Worm (Caenorhabditis elegans) whole organism, midembryonic: ENCODE measurements around the gene hlh-27.
A peak's percentile ranks its signal among the peaks of the same experiment; 100 is the strongest.

Experiments
- T22C8.4 ChIP-seq: fragments of 200-800 bp; sonication (Bioruptor generic); IDR thresholded peaks from 2 replicates; pipeline ENCODE4 v1.3.6; 2022; ENCODE audit warnings: missing genetic modification characterization, missing compliant biosample characterization
- cog-1 ChIP-seq: sonication (generic microtip); optimal IDR thresholded peaks from 2 replicates; lab custom pipeline; 2016; ENCODE audit warnings: missing genetic modification characterization, missing compliant biosample characterization
- flt-1 ChIP-seq: fragments of 200-800 bp; sonication (Bioruptor generic); IDR thresholded peaks from 2 replicates; pipeline ENCODE4 v1.3.6; 2022; ENCODE audit warnings: missing genetic modification characterization, missing compliant biosample characterization
- klf-2 ChIP-seq: fragments of 200-800 bp; sonication (Bioruptor generic); conservative IDR thresholded peaks from 2 replicates; pipeline ENCODE4 v1.3.6; 2022; ENCODE audit warnings: missing genetic modification reagents, missing genetic modification characterization, missing compliant biosample characterization
- med-1 ChIP-seq: sonication (generic microtip); optimal IDR thresholded peaks from 2 replicates; lab custom pipeline; 2017; ENCODE audit warnings: missing genetic modification characterization, mild to moderate bottlenecking, missing compliant biosample characterization, antibody characterized with exemption, missing genetic modification reagents; ENCODE audit not compliant: insufficient read depth
- ref-1 ChIP-seq: fragments of 200-800 bp; sonication (Bioruptor generic); conservative IDR thresholded peaks from 2 replicates; pipeline ENCODE4 v1.3.6; 2022; ENCODE audit warnings: missing genetic modification reagents, missing genetic modification characterization, missing compliant biosample characterization
- tab-1 ChIP-seq: fragments of 200-800 bp; sonication (Bioruptor generic); IDR thresholded peaks from 2 replicates; pipeline ENCODE4 v1.3.6; 2022; ENCODE audit warnings: missing genetic modification characterization, missing compliant biosample characterization
- ztf-23 ChIP-seq: fragments of 200-800 bp; sonication (Bioruptor generic); IDR thresholded peaks from 2 replicates; pipeline ENCODE4 v1.3.6; 2022; ENCODE audit warnings: missing genetic modification reagents, missing genetic modification characterization, missing compliant biosample characterization
- ztf-29 ChIP-seq: fragments of 200-800 bp; sonication (Bioruptor generic); IDR thresholded peaks from 2 replicates; pipeline ENCODE4 v1.3.6; 2022; ENCODE audit warnings: missing genetic modification reagents, missing genetic modification characterization, missing compliant biosample characterization

The hlh-27 gene

DNA sequence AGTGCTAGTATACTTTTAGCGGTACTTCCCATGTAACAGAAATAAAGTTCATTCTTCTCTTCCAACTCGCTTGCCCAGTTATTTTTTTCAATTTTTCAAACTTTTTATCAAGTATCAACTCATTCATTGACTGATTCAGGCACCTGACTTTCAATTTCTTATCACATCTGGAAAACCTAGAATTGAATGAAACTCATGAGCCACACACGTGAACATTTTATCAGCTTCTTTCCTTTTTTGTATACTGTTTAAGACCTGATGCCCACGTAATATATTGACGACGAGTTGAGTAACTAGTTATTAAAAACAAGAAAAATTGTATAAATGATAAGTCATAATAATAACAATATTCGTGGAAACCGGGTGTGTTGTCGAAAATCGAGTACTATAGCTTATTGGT lies 13.5 kb upstream of the hlh-27 start:
- TF ChIP-seq flt-1 (GFP tag; lab: Robert Waterston, UW), result no peak
- TF ChIP-seq med-1 (GFP tag; lab: Kevin White, UChicago), result no peak
- no peak for TF ChIP-seq ztf-23 (GFP tag; lab: Robert Waterston, UW)
- TF ChIP-seq ref-1 (GFP tag; lab: Robert Waterston, UW), result no peak
- no peak for TF ChIP-seq ztf-29 (GFP tag; lab: Robert Waterston, UW)
- TF ChIP-seq tab-1 (GFP tag; lab: Robert Waterston, UW), result no peak
- no peak for TF ChIP-seq klf-2
- no peak for TF ChIP-seq cog-1 (tag; lab: Kevin White, UChicago)
- TF ChIP-seq T22C8.4 (GFP tag; lab: Robert Waterston, UW), result no peak

DNA sequence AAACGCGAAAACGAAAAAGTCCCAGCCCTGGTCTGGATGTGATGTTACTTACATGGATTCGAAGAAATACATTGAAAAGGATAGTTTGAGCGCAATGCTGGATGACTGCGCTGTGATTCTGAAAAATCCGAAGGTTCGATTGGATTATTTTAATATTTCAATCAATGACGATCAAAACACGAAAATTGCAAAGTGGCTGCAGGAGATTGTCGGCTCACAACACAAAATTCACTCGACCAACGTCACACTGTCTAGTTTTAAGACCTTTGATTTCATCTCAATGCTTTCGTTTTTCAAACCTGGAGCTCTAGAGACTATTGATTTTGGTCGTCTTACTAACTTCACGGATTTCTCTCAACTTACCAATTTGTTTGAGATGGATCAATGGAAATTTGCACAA lies 11.5 kb upstream of the hlh-27 start, which contains the start of gene C17C3.5:
C17C3.5 (plus strand) TSS at position 301 of the 400 bp plus-strand sequence.
- TF ChIP-seq ref-1 (GFP tag; lab: Robert Waterston, UW) (no peak), med-1 (GFP tag; lab: Kevin White, UChicago) (no peak), cog-1 (tag; lab: Kevin White, UChicago) (no peak), flt-1 (GFP tag; lab: Robert Waterston, UW) (no peak), ztf-23 (GFP tag; lab: Robert Waterston, UW) (no peak), ztf-29 (GFP tag; lab: Robert Waterston, UW) (no peak), klf-2 (no peak), T22C8.4 (GFP tag; lab: Robert Waterston, UW) (no peak), tab-1 (GFP tag; lab: Robert Waterston, UW) (no peak)

DNA sequence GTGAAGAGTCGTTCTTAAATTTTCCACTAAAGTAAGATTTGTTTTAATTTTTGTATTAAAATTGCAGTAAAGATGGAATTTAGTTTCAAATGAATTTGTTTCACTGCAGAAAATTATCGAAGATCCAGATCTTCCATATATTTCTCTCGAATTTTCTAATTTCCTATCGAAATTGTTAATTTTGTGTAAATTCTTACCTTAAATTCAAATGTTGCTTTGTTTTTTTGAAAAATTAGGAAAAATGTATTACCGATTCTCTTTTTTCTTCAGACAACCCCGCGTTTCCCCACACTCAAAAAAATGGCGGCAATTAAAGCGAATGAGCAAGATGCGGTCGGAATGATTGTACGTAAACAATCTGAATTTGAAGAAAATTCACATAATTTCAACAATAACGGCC lies 9.7 kb upstream of the hlh-27 start, which contains the start of gene C17C3.6:
C17C3.6 (plus strand) TSS at position 301 of the 400 bp plus-strand sequence.
- no peak for TF ChIP-seq T22C8.4 (GFP tag; lab: Robert Waterston, UW)
- no peak for TF ChIP-seq cog-1 (tag; lab: Kevin White, UChicago)
- no peak for TF ChIP-seq med-1 (GFP tag; lab: Kevin White, UChicago)
- no peak for TF ChIP-seq ref-1 (GFP tag; lab: Robert Waterston, UW)
- no peak for TF ChIP-seq flt-1 (GFP tag; lab: Robert Waterston, UW)
- TF ChIP-seq ztf-29 (GFP tag; lab: Robert Waterston, UW), result no peak
- TF ChIP-seq tab-1 (GFP tag; lab: Robert Waterston, UW), result no peak
- TF ChIP-seq ztf-23 (GFP tag; lab: Robert Waterston, UW), result no peak
- no peak for TF ChIP-seq klf-2

DNA sequence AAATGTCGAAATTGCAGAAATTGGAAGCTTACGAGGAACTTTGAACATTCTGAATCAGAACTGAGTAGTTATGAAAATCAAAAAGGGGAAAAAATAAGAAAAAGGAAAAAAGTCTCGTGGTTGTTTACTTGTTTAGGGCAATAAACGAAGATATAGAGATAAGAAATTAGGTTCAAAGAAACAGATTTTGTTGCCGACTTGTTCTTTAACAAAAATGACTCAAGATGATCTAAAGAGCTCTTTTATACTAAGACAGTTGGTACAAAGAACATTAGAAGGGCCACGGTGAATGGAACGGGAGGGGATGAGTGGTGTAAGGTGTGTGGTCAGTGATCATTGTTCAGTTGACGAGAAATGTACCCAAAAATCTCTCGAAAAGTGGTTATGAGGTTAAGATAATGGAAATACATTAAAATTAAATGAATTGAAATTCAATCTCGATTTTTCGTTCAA lies 7.5 kb upstream of the hlh-27 start, which contains the start of gene acdh-2:
acdh-2 (minus strand) TSS at position 51 of the 453 bp plus-strand sequence.
- TF ChIP-seq klf-2 (no peak), flt-1 (GFP tag; lab: Robert Waterston, UW) (no peak), med-1 (GFP tag; lab: Kevin White, UChicago) (no peak), ref-1 (GFP tag; lab: Robert Waterston, UW) (no peak), T22C8.4 (GFP tag; lab: Robert Waterston, UW) (no peak), ztf-23 (GFP tag; lab: Robert Waterston, UW) (no peak), ztf-29 (GFP tag; lab: Robert Waterston, UW) (no peak), cog-1 (tag; lab: Kevin White, UChicago) (no peak), tab-1 (GFP tag; lab: Robert Waterston, UW) (no peak)

DNA sequence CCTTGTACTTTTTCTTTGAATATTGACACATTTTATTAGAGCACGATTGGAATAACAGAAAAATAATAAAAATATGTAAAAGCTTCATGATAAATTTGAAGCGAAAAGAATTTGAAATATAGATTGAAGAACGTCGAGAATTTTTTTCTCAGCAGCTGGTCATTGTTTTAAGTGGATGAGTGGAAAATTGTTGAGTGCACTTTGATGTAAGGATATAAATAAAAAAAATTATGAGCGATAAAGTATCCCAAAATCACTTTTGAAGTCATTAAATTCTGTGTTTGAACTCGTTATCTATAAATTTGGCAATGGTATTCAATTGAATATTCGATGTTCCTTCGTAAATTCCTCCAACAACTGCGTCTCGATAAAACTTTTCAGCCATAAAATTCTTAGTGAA lies 4.8 kb upstream of the hlh-27 start, which contains the start of gene ins-13:
ins-13 (minus strand) TSS at position 101 of the 400 bp plus-strand sequence.
- TF ChIP-seq T22C8.4 (GFP tag; lab: Robert Waterston, UW) (no peak), cog-1 (tag; lab: Kevin White, UChicago) (no peak), klf-2 (no peak), ztf-29 (GFP tag; lab: Robert Waterston, UW) (no peak), med-1 (GFP tag; lab: Kevin White, UChicago) (no peak)

DNA sequence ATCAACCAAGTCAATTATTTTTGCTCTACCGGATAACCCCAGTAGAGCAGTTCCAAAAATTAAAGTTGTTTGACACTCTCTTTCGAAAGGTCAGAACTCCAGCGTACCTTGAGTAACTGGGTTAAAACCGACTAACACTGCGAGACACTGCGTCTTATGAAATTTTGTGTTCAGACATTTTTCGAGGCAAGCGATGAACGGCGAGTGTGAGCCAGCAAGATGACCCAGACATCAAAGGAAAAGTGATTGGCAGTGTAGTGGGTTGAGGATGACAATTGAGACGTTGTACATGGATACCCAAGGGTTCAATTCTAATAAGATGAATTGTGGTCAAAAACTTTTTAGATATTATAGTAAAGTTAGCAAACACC lies 4.1 kb upstream of the hlh-27 start:
- no peak for TF ChIP-seq klf-2
- TF ChIP-seq T22C8.4 (GFP tag; lab: Robert Waterston, UW), result no peak
- no peak for TF ChIP-seq ztf-23 (GFP tag; lab: Robert Waterston, UW)
- no peak for TF ChIP-seq cog-1 (tag; lab: Kevin White, UChicago)
- no peak for TF ChIP-seq med-1 (GFP tag; lab: Kevin White, UChicago)
- TF ChIP-seq tab-1 (GFP tag; lab: Robert Waterston, UW), result no peak
- TF ChIP-seq flt-1 (GFP tag; lab: Robert Waterston, UW), result no peak
- TF ChIP-seq ztf-29 (GFP tag; lab: Robert Waterston, UW), result no peak
- no peak for TF ChIP-seq ref-1 (GFP tag; lab: Robert Waterston, UW)

DNA sequence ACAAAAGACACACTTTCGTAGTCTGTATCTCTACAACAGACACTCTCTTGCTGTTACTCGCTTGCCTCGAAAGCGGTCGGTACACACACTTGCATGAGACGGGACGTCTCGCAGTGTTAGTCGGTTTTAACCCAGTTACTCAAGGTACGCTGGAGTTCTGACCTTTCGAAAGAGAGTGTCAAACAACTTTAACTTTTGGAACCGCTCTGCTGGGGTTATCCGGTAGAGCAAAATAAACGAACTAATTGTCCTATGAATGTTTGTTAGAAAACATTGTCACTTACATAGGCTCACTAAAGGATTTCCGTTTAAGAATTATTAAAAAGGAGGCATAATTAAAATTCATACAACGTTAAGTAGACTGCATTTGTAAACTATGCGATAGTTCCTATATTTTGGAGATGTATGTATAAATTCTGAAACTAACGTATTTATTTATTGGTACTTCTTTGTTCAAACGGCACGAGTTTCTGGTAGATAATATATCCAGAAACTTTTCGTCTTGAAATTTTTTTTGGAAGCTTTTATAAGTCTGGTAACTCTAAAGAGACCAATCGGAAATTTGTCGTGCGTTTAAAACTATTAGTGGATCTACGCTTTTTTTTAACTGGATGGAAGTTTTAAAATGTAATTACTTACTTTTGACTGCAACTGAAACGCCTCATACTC lies 3.6 kb upstream of the hlh-27 start:
- TF ChIP-seq med-1 (GFP tag; lab: Kevin White, UChicago), result peak; percentile 60
- TF ChIP-seq klf-2, result no peak; the same call in none of the 2 replicates
- TF ChIP-seq tab-1 (GFP tag; lab: Robert Waterston, UW), result peak; percentile 82
- TF ChIP-seq ref-1 (GFP tag; lab: Robert Waterston, UW), result peak; percentile 53; the same call in 1 of the 2 replicates
- TF ChIP-seq ztf-29 (GFP tag; lab: Robert Waterston, UW), result 0 out of 2 replicates have a peak, but pooled peaks have one; percentile 40
- peak; percentile 84 for TF ChIP-seq ztf-23 (GFP tag; lab: Robert Waterston, UW)
- TF ChIP-seq T22C8.4 (GFP tag; lab: Robert Waterston, UW), result peak; percentile 64
- TF ChIP-seq flt-1 (GFP tag; lab: Robert Waterston, UW), result peak; percentile 93
- peak; percentile 95 for TF ChIP-seq cog-1 (tag; lab: Kevin White, UChicago)

DNA sequence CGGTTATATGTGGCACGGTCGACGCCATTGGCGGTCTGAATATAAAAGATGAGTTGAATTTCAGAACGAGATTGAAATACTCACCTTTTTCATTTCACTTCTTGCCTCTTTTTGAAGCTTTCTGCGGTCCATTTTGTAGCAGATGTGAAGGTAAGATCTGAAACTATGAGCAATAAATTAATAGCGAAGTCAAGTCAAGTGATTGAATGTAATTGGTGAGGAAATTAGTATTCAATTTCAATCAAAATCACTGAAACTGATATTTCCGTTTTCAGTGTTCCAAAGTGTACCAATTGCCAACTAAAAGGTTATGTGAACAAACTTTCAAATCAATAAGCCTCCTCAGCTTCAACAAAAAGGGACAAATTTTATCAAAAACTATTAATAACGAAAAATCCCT lies 1.7 kb upstream of the hlh-27 start, which contains the start of gene C17C3.24:
C17C3.24 (minus strand) TSS at position 101 of the 400 bp plus-strand sequence.
- TF ChIP-seq tab-1 (GFP tag; lab: Robert Waterston, UW) (no peak), med-1 (GFP tag; lab: Kevin White, UChicago) (no peak), T22C8.4 (GFP tag; lab: Robert Waterston, UW) (no peak), ztf-29 (GFP tag; lab: Robert Waterston, UW) (no peak), ztf-23 (GFP tag; lab: Robert Waterston, UW) (no peak), flt-1 (GFP tag; lab: Robert Waterston, UW) (no peak), cog-1 (tag; lab: Kevin White, UChicago) (no peak), klf-2 (no peak), ref-1 (GFP tag; lab: Robert Waterston, UW) (no peak)
